Worm (Caenorhabditis elegans) whole organism, late embryonic: ENCODE data around the gene K11G9.5.

Experiments used
- K02D7.2 ChIP-seq: sonication (generic microtip); optimal IDR thresholded peaks from 2 replicates; lab custom pipeline; 2017; ENCODE audit warnings: mild to moderate bottlenecking, missing genetic modification characterization, missing compliant biosample characterization
- K09A11.1 ChIP-seq: sonication (generic microtip); optimal IDR thresholded peaks from 2 replicates; lab custom pipeline; 2017; ENCODE audit warnings: antibody characterized with exemption, mild to moderate bottlenecking, missing genetic modification characterization, missing compliant biosample characterization; ENCODE audit not compliant: insufficient read depth
- ceh-18 ChIP-seq: sonication (generic microtip); optimal IDR thresholded peaks from 2 replicates; lab custom pipeline; 2016; ENCODE audit warnings: missing genetic modification characterization, missing compliant biosample characterization
- ceh-2 ChIP-seq: sonication (generic microtip); optimal IDR thresholded peaks from 2 replicates; lab custom pipeline; 2016; ENCODE audit warnings: missing genotype, missing genetic modification characterization, missing compliant biosample characterization
- ceh-24 ChIP-seq: sonication (generic microtip); optimal IDR thresholded peaks from 2 replicates; lab custom pipeline; 2016; ENCODE audit warnings: mild to moderate bottlenecking, missing genetic modification characterization, missing compliant biosample characterization
- ceh-34 ChIP-seq: sonication (generic microtip); optimal IDR thresholded peaks from 2 replicates; lab custom pipeline; 2016; ENCODE audit warnings: mild to moderate bottlenecking, missing genetic modification characterization, missing compliant biosample characterization
- ceh-48 ChIP-seq: sonication (generic microtip); optimal IDR thresholded peaks from 2 replicates; lab custom pipeline; 2016; ENCODE audit warnings: missing genetic modification characterization, inconsistent platforms, missing compliant biosample characterization
- ceh-6 ChIP-seq: fragments of 200-800 bp; sonication (Bioruptor generic); optimal IDR thresholded peaks from 2 replicates; lab custom pipeline; 2018; ENCODE audit warnings: mild to moderate bottlenecking, missing genetic modification characterization, missing compliant biosample characterization
- ceh-9 ChIP-seq: sonication (generic microtip); optimal IDR thresholded peaks from 2 replicates; lab custom pipeline; 2016; ENCODE audit warnings: mild to moderate bottlenecking, missing genetic modification characterization, inconsistent platforms, missing compliant biosample characterization
- dmd-4 ChIP-seq: sonication (generic microtip); optimal IDR thresholded peaks from 2 replicates; lab custom pipeline; 2016; ENCODE audit warnings: borderline replicate concordance, missing genetic modification characterization, missing compliant biosample characterization
- dve-1 ChIP-seq: sonication (generic microtip); optimal IDR thresholded peaks from 2 replicates; lab custom pipeline; 2017; ENCODE audit warnings: antibody characterized with exemption, mild to moderate bottlenecking, missing genetic modification characterization, missing compliant biosample characterization
- elt-2 ChIP-seq: sonication (generic microtip); optimal IDR thresholded peaks from 2 replicates; lab custom pipeline; 2016; ENCODE audit warnings: missing genetic modification reagents, missing genetic modification characterization, missing compliant biosample characterization
- elt-4 ChIP-seq: sonication (generic microtip); optimal IDR thresholded peaks from 2 replicates; lab custom pipeline; 2016; ENCODE audit warnings: missing genetic modification characterization, missing compliant biosample characterization
- eyg-1 ChIP-seq: sonication (generic microtip); optimal IDR thresholded peaks from 2 replicates; lab custom pipeline; 2016; ENCODE audit warnings: missing genotype, missing genetic modification characterization, missing compliant biosample characterization
- fax-1 ChIP-seq: sonication (generic microtip); optimal IDR thresholded peaks from 2 replicates; lab custom pipeline; 2016; ENCODE audit warnings: missing genotype, missing genetic modification characterization, missing compliant biosample characterization
- gmeb-2 ChIP-seq: sonication (generic microtip); optimal IDR thresholded peaks from 2 replicates; lab custom pipeline; 2016; ENCODE audit warnings: missing genetic modification characterization, inconsistent platforms, missing compliant biosample characterization
- hlh-13 ChIP-seq: fragments of 200-800 bp; sonication (Bioruptor generic); optimal IDR thresholded peaks from 2 replicates; lab custom pipeline; 2018; ENCODE audit warnings: mild to moderate bottlenecking, missing genetic modification characterization, missing compliant biosample characterization
- hlh-30 ChIP-seq: sonication (generic microtip); optimal IDR thresholded peaks from 2 replicates; lab custom pipeline; 2017; ENCODE audit warnings: antibody characterized with exemption, missing genetic modification characterization, missing compliant biosample characterization; ENCODE audit not compliant: insufficient read depth
- hlh-8 ChIP-seq: sonication (generic microtip); optimal IDR thresholded peaks from 2 replicates; lab custom pipeline; 2016; ENCODE audit warnings: missing genotype, missing genetic modification characterization, missing compliant biosample characterization
- lim-6 ChIP-seq: sonication (generic microtip); optimal IDR thresholded peaks from 2 replicates; lab custom pipeline; 2016; ENCODE audit warnings: missing genetic modification characterization, missing compliant biosample characterization
- lin-11 ChIP-seq: fragments of 200-800 bp; sonication (Bioruptor generic); optimal IDR thresholded peaks from 2 replicates; lab custom pipeline; 2018; ENCODE audit warnings: mild to moderate bottlenecking, missing genetic modification characterization, missing compliant biosample characterization
- nhr-11 ChIP-seq: fragments of 150-350 bp; optimal IDR thresholded peaks from 2 replicates; lab custom pipeline; 2014; ENCODE audit warnings: missing biosample characterization, missing genetic modification characterization
- nhr-232 ChIP-seq: sonication (generic microtip); optimal IDR thresholded peaks from 2 replicates; lab custom pipeline; 2016; ENCODE audit warnings: missing genetic modification characterization, missing compliant biosample characterization
- npax-4 ChIP-seq: sonication (generic microtip); optimal IDR thresholded peaks from 2 replicates; lab custom pipeline; 2016; ENCODE audit warnings: missing genetic modification characterization, missing compliant biosample characterization
- odd-2 ChIP-seq: sonication (generic microtip); optimal IDR thresholded peaks from 2 replicates; lab custom pipeline; 2017; ENCODE audit warnings: antibody characterized with exemption, mild to moderate bottlenecking, missing genetic modification characterization, missing compliant biosample characterization
- pat-9 ChIP-seq: fragments of 200-800 bp; sonication (Bioruptor generic); optimal IDR thresholded peaks from 2 replicates; lab custom pipeline; 2018; ENCODE audit warnings: mild to moderate bottlenecking, missing genetic modification characterization, moderate library complexity, missing compliant biosample characterization
- pha-4 ChIP-seq: fragments of 150-350 bp; optimal IDR thresholded peaks from 2 replicates; lab custom pipeline; 2018; ENCODE audit warnings: missing biosample characterization, missing genetic modification reagents, missing genetic modification characterization
- ref-2 ChIP-seq: sonication (generic microtip); optimal IDR thresholded peaks from 2 replicates; lab custom pipeline; 2016; ENCODE audit warnings: missing genetic modification characterization, missing compliant biosample characterization
- rnt-1 ChIP-seq: sonication (generic microtip); optimal IDR thresholded peaks from 2 replicates; lab custom pipeline; 2016; ENCODE audit warnings: missing genetic modification characterization, missing compliant biosample characterization
- syd-9 ChIP-seq: sonication (generic microtip); optimal IDR thresholded peaks from 2 replicates; lab custom pipeline; 2016; ENCODE audit warnings: mild to moderate bottlenecking, missing genetic modification characterization, moderate library complexity, missing compliant biosample characterization
- tbx-2 ChIP-seq: sonication (generic microtip); optimal IDR thresholded peaks from 2 replicates; lab custom pipeline; 2016; ENCODE audit warnings: missing genetic modification characterization, missing compliant biosample characterization
- tbx-7 ChIP-seq: sonication (generic microtip); optimal IDR thresholded peaks from 2 replicates; lab custom pipeline; 2016; ENCODE audit warnings: missing genotype, missing genetic modification characterization, missing compliant biosample characterization
- ttx-3 ChIP-seq: sonication (generic microtip); optimal IDR thresholded peaks from 2 replicates; lab custom pipeline; 2016; ENCODE audit warnings: missing genetic modification reagents, missing genetic modification characterization, missing compliant biosample characterization
- unc-55 ChIP-seq: sonication (generic microtip); optimal IDR thresholded peaks from 2 replicates; lab custom pipeline; 2017; ENCODE audit warnings: missing biosample characterization, missing genetic modification reagents, missing genetic modification characterization
- unc-86 ChIP-seq: sonication (generic microtip); optimal IDR thresholded peaks from 2 replicates; lab custom pipeline; 2016; ENCODE audit warnings: missing genetic modification characterization, missing compliant biosample characterization
- zip-5 ChIP-seq: sonication (generic microtip); optimal IDR thresholded peaks from 2 replicates; lab custom pipeline; 2016; ENCODE audit warnings: missing genetic modification characterization, missing compliant biosample characterization

Gene K11G9.5

DNA sequence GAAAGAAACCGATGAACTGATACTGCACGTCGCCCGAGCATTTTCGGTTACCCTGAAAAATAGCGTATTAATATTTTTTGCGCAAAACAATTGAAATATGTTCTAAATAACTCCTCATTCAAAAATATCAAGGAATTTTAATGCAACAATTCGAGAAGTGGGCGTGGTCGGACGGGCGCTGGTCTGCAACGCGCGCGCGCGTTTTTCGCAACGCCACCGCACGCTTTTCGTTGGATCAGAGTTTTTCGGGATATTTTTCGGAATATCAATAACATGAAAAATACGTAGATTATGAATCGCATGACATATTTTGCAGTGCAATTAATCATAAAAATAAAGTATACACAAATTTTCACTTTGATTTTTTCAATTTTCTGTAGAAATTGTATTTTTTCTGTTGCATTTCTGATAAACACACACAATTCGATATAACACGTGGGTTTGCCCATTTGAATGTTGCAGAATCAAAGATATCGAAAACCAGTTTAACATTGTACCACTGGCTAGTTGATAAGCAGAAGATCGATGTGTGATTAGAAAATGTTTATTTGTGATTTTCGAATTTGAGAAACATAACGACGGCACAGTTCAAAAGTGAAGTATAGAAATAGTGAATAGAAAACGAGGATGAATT is 20.9 kb upstream of the K11G9.5 start, which contains the start of gene dlst-1 (continued):
- TF ChIP-seq tbx-2 (peak; percentile 60), ceh-2 (tag; lab: Kevin White, UChicago) (no peak), elt-4 (tag; lab: Kevin White, UChicago) (no peak), nhr-11 (tag; lab: Kevin White, UChicago) (no peak), lin-11 (peak; percentile 31), unc-86 (tag; lab: Kevin White, UChicago) (no peak), gmeb-2 (tag; lab: Kevin White, UChicago) (peak; percentile 29), tbx-7 (peak; percentile 2), K02D7.2 (tag; lab: Kevin White, UChicago) (peak; percentile 46), eyg-1 (tag; lab: Kevin White, UChicago) (no peak), zip-5 (tag; lab: Kevin White, UChicago) (peak; percentile 42), hlh-30 (tag; lab: Kevin White, UChicago) (no peak), ceh-9 (tag; lab: Kevin White, UChicago) (no peak), dmd-4 (tag; lab: Kevin White, UChicago) (no peak), nhr-232 (tag; lab: Kevin White, UChicago) (peak; percentile 47), hlh-8 (peak; percentile 6), pha-4 (tag; lab: Kevin White, UChicago) (no peak), ceh-18 (peak; percentile 4), lim-6 (tag; lab: Kevin White, UChicago) (no peak), ceh-6 (peak; percentile 12)
- TF ChIP-seq, all 69 proteins: peak for 36

DNA sequence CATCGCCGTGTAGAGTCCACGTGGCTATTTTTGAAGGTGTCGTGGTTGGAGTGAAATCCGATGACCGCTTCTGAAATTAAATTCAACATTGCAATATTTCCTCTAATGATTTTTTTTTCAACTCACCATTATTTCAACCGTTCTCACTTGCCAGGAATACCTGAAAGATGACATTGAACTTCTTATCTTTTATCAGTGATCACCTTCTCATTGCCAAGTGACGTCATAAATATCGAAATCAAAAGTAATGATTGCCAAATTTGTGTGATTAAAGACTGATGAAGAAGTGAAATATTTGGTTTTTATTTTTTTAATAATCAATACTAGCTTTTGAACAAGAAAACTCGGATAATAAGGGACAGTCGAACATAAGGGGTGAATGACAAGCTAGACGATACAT is 18.5 kb upstream of the K11G9.5 start, which contains the start of gene W02F12.4:
W02F12.4 (minus strand) TSS at position 164 of the 400 bp plus-strand sequence.
- TF ChIP-seq elt-2 (tag; lab: Kevin White, UChicago) (peak; percentile 82), unc-55 (GFP tag; lab: Kevin White, UChicago) (no peak), zip-5 (tag; lab: Kevin White, UChicago) (no peak), ref-2 (tag; lab: Kevin White, UChicago) (no peak), hlh-13 (GFP tag; lab: Kevin White, UChicago) (no peak), ceh-2 (tag; lab: Kevin White, UChicago) (no peak)

DNA sequence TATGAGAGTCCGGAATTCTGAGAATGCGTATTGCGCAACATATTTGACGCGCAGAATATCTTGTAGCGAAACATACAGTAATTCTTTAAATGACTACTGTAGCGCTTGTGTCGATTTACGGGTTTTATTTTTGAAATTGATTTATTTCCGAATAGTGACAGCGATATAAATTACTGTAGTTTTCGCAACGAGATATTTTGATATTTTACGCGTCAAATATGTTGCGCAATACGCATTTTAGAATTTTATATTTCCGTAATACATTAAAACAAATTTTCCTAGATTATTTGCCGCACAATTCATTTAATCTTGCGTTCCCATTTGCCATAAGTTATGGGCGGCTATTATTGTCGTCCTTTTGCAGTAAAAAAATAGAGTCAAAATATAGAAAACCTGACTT is 17.1 kb upstream of the K11G9.5 start:
- TF ChIP-seq npax-4 (no peak), K09A11.1 (tag; lab: Kevin White, UChicago) (no peak), pat-9 (tag; lab: Kevin White, UChicago) (no peak), syd-9 (no peak), unc-86 (tag; lab: Kevin White, UChicago) (no peak), odd-2 (no peak), rnt-1 (tag; lab: Kevin White, UChicago) (no peak), ttx-3 (tag; lab: Kevin White, UChicago) (no peak), dve-1 (tag; lab: Kevin White, UChicago) (no peak), ceh-48 (tag; lab: Kevin White, UChicago) (no peak), ceh-34 (tag; lab: Kevin White, UChicago) (no peak), fax-1 (tag; lab: Kevin White, UChicago) (no peak)

DNA sequence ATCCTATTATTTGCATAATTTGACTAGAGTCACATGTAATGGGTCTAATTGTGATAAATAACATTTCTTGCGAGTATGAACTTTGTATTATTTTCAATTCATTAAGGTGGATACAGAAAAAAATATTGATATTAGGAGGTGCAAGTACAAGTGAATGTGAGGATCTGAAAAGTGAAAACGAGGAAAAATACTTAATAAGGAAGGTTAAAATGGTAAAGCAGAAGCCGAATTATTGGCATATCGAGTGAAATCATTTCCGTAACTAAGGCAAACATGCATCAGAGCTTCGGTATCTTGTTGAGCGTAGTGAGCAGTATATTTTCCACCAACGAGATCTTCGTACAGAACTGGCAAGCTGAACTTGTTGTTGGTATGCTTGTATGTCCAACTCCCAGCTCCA is 16.2 kb upstream of the K11G9.5 start:
- TF ChIP-seq lim-6 (tag; lab: Kevin White, UChicago): no peak
- TF ChIP-seq K09A11.1 (tag; lab: Kevin White, UChicago): no peak
- no peak for TF ChIP-seq elt-2 (tag; lab: Kevin White, UChicago)
- no peak for TF ChIP-seq ceh-6
- no peak for TF ChIP-seq pat-9 (tag; lab: Kevin White, UChicago)
- no peak for TF ChIP-seq odd-2
- no peak for TF ChIP-seq syd-9
- TF ChIP-seq ceh-24 (tag; lab: Kevin White, UChicago): no peak
- no peak for TF ChIP-seq pha-4 (tag; lab: Kevin White, UChicago)
